Fruit fly (Drosophila melanogaster) whole organism, embryonic: ENCODE results near the gene srp.

Experiments used
- CG10543 ChIP-seq: fragments of 200-800 bp; sonication (Bioruptor generic); optimal IDR thresholded peaks from 3 replicates; lab custom pipeline; 2017; ENCODE audit warnings: missing biosample characterization, mild to moderate bottlenecking, missing genetic modification characterization, moderate library complexity
- CG12071 ChIP-seq: fragments of 200-800 bp; sonication (Bioruptor generic); optimal IDR thresholded peaks from 3 replicates; lab custom pipeline; 2018; ENCODE audit warnings: missing biosample characterization, mild to moderate bottlenecking, missing genetic modification characterization
- CG12769 ChIP-seq: fragments of 200-800 bp; sonication (Bioruptor generic); optimal IDR thresholded peaks from 2 replicates; lab custom pipeline; 2019; ENCODE audit warnings: missing biosample characterization, mild to moderate bottlenecking, missing genetic modification characterization, moderate library complexity
- CG13775 ChIP-seq: fragments of 200-800 bp; sonication (Bioruptor generic); optimal IDR thresholded peaks from 3 replicates; lab custom pipeline; 2017; ENCODE audit warnings: missing biosample characterization, mild to moderate bottlenecking, missing genetic modification characterization
- CG14965 ChIP-seq: fragments of 200-800 bp; sonication (Bioruptor generic); optimal IDR thresholded peaks from 2 replicates; lab custom pipeline; 2016; ENCODE audit warnings: missing biosample characterization, missing genetic modification characterization, borderline replicate concordance
- CG1832 ChIP-seq: fragments of 200-800 bp; sonication (Bioruptor generic); optimal IDR thresholded peaks from 2 replicates; lab custom pipeline; 2017; ENCODE audit warnings: missing biosample characterization, mild to moderate bottlenecking, missing genetic modification characterization, inconsistent platforms
- CG3163 ChIP-seq: fragments of 200-800 bp; sonication (Bioruptor generic); optimal IDR thresholded peaks from 3 replicates; lab custom pipeline; 2016; ENCODE audit warnings: missing biosample characterization, missing genetic modification characterization
- CG33557 ChIP-seq: fragments of 200-800 bp; sonication (Bioruptor generic); optimal IDR thresholded peaks from 2 replicates; lab custom pipeline; 2019; ENCODE audit warnings: missing biosample characterization, mild to moderate bottlenecking, missing genetic modification characterization, moderate library complexity
- CG34422 ChIP-seq: fragments of 200-800 bp; sonication (Bioruptor generic); IDR thresholded peaks from 3 replicates; pipeline ENCODE4 v1.3.6; 2022; ENCODE audit warnings: missing biosample characterization, missing genetic modification characterization
- CG6854 ChIP-seq: fragments of 200-800 bp; sonication (Bioruptor generic); optimal IDR thresholded peaks from 3 replicates; lab custom pipeline; 2017; ENCODE audit warnings: missing biosample characterization, mild to moderate bottlenecking, missing genetic modification characterization
- CG8478 ChIP-seq: fragments of >200 bp; optimal IDR thresholded peaks from 2 replicates; lab custom pipeline; 2018
- CG8924 ChIP-seq: fragments of 200-800 bp; optimal IDR thresholded peaks from 3 replicates; lab custom pipeline; 2019; ENCODE audit warnings: missing biosample characterization, mild to moderate bottlenecking, missing genetic modification characterization, moderate library complexity
- CG9876 ChIP-seq: fragments of 200-800 bp; sonication (Bioruptor generic); optimal IDR thresholded peaks from 2 replicates; lab custom pipeline; 2016; ENCODE audit warnings: missing biosample characterization, missing genetic modification characterization
- Dp ChIP-seq: fragments of 200-800 bp; sonication (Bioruptor generic); optimal IDR thresholded peaks from 2 replicates; lab custom pipeline; 2018; ENCODE audit warnings: missing biosample characterization, mild to moderate bottlenecking, missing genetic modification characterization, moderate library complexity
- Dref ChIP-seq: fragments of 200-800 bp; sonication (Bioruptor generic); IDR thresholded peaks from 2 replicates; pipeline ENCODE4 v1.3.6; 2022; ENCODE audit warnings: missing biosample characterization, missing genetic modification characterization
- Drgx ChIP-seq: fragments of 200-800 bp; sonication (Bioruptor generic); IDR thresholded peaks from 2 replicates; pipeline ENCODE4 v1.3.6; 2022; ENCODE audit warnings: missing biosample characterization, missing genetic modification characterization
- HLH4C ChIP-seq: fragments of 200-800 bp; sonication (Bioruptor generic); IDR thresholded peaks from 3 replicates; pipeline ENCODE4 v1.3.6; 2022; ENCODE audit warnings: missing biosample characterization, missing genetic modification characterization; ENCODE audit not compliant: partially characterized antibody
- Hr39 ChIP-seq: fragments of >200 bp; optimal IDR thresholded peaks from 2 replicates; lab custom pipeline; 2017
- Hr78 ChIP-seq, 2 experiments: fragments of 200-800 bp in 1 of 2; fragments of >200 bp in 1 of 2; sonication (Bioruptor generic) in 1 of 2; optimal IDR thresholded peaks; 2 replicates each; lab custom pipeline; 2017 to 2019; ENCODE audit warnings: missing biosample characterization in 2 of 2, missing genetic modification characterization in 2 of 2, mild to moderate bottlenecking in 1 of 2, moderate library complexity in 1 of 2
- Lhr ChIP-seq: fragments of 200-800 bp; sonication (Bioruptor generic); optimal IDR thresholded peaks from 3 replicates; lab custom pipeline; 2017; ENCODE audit warnings: mild to moderate bottlenecking, missing biosample characterization, missing genetic modification reagents, missing genetic modification characterization
- Med ChIP-seq: fragments of 200-800 bp; sonication (Bioruptor generic); peaks from one replicate; lab custom pipeline; 2016; ENCODE audit warnings: missing biosample characterization, missing genetic modification characterization, mild to moderate bottlenecking, inconsistent platforms, moderate library complexity
- Nf-YA ChIP-seq: fragments of 200-800 bp; sonication (Bioruptor generic); IDR thresholded peaks from 2 replicates; pipeline ENCODE4 v1.3.6; 2022; ENCODE audit warnings: missing biosample characterization, missing genetic modification characterization
- Oaz ChIP-seq: fragments of 200-800 bp; sonication (Bioruptor generic); IDR thresholded peaks from 2 replicates; pipeline ENCODE4 v1.3.6; 2022; ENCODE audit warnings: missing biosample characterization, missing genetic modification characterization
- Pdp1 ChIP-seq, 2 experiments: fragments of 200-800 bp; sonication (Bioruptor generic); optimal IDR thresholded peaks; 3 replicates each; lab custom pipeline; 2016; ENCODE audit warnings: missing biosample characterization in 2 of 2, missing genetic modification characterization in 2 of 2, mild to moderate bottlenecking in 1 of 2, moderate library complexity in 1 of 2
- Scr ChIP-seq: fragments of 200-800 bp; sonication (Bioruptor generic); IDR thresholded peaks from 2 replicates; pipeline ENCODE4 v1.3.6; 2022; ENCODE audit warnings: missing biosample characterization, missing genetic modification characterization; ENCODE audit not compliant: partially characterized antibody
- Tbp ChIP-seq: fragments of >200 bp; optimal IDR thresholded peaks from 2 replicates; lab custom pipeline; 2018; ENCODE audit warnings: missing biosample characterization, missing genetic modification characterization
- al ChIP-seq: fragments of 200-800 bp; sonication (Bioruptor generic); IDR thresholded peaks from 2 replicates; pipeline ENCODE4 v1.3.6; 2022; ENCODE audit warnings: missing biosample characterization, missing genetic modification characterization
- chm ChIP-seq: fragments of 200-800 bp; sonication (Bioruptor generic); IDR thresholded peaks from 2 replicates; pipeline ENCODE4 v1.3.6; 2022; ENCODE audit warnings: missing biosample characterization, missing genetic modification characterization
- crol ChIP-seq: fragments of 200-800 bp; sonication (Bioruptor generic); IDR thresholded peaks from 2 replicates; pipeline ENCODE4 v1.3.6; 2022; ENCODE audit warnings: missing biosample characterization, missing genetic modification characterization
- cwo ChIP-seq: fragments of 200-800 bp; sonication (Bioruptor generic); optimal IDR thresholded peaks from 3 replicates; lab custom pipeline; 2017; ENCODE audit warnings: missing biosample characterization, missing genetic modification characterization, mild to moderate bottlenecking, moderate library complexity, missing genetic modification reagents
- dmrt99B ChIP-seq: fragments of 200-800 bp; sonication (Bioruptor generic); optimal IDR thresholded peaks from 2 replicates; lab custom pipeline; 2018; ENCODE audit warnings: missing biosample characterization, mild to moderate bottlenecking, missing genetic modification characterization, moderate library complexity
- fd96Cb ChIP-seq: fragments of 200-800 bp; sonication (Bioruptor generic); optimal IDR thresholded peaks from 2 replicates; lab custom pipeline; 2018; ENCODE audit warnings: missing biosample characterization, mild to moderate bottlenecking, missing genetic modification characterization, moderate library complexity
- gem ChIP-seq: fragments of 200-800 bp; sonication (Bioruptor generic); optimal IDR thresholded peaks from 2 replicates; lab custom pipeline; 2019; ENCODE audit warnings: missing biosample characterization, mild to moderate bottlenecking, missing genetic modification characterization, moderate library complexity
- gsb-n ChIP-seq: fragments of 200-800 bp; sonication (Bioruptor generic); optimal IDR thresholded peaks from 3 replicates; lab custom pipeline; 2018; ENCODE audit warnings: missing biosample characterization, mild to moderate bottlenecking, missing genetic modification characterization
- kah ChIP-seq: fragments of 200-800 bp; sonication (Bioruptor generic); optimal IDR thresholded peaks from 2 replicates; lab custom pipeline; 2018; ENCODE audit warnings: missing biosample characterization, mild to moderate bottlenecking, missing genetic modification characterization
- lbe ChIP-seq: fragments of 200-800 bp; sonication (Bioruptor generic); optimal IDR thresholded peaks from 2 replicates; lab custom pipeline; 2016; ENCODE audit warnings: missing biosample characterization, mild to moderate bottlenecking, missing genetic modification characterization
- salm ChIP-seq: fragments of 200-800 bp; sonication (Bioruptor generic); optimal IDR thresholded peaks from 2 replicates; lab custom pipeline; 2018; ENCODE audit warnings: missing biosample characterization, mild to moderate bottlenecking, missing genetic modification characterization
- slou ChIP-seq: fragments of 200-800 bp; sonication (Bioruptor generic); optimal IDR thresholded peaks from 3 replicates; lab custom pipeline; 2016; ENCODE audit warnings: missing biosample characterization, missing genetic modification characterization
- sna ChIP-seq: fragments of 200-800 bp; sonication (Bioruptor generic); IDR thresholded peaks from 2 replicates; pipeline ENCODE4 v1.3.6; 2022; ENCODE audit warnings: missing biosample characterization, missing genetic modification characterization; ENCODE audit not compliant: partially characterized antibody

srp gene

DNA sequence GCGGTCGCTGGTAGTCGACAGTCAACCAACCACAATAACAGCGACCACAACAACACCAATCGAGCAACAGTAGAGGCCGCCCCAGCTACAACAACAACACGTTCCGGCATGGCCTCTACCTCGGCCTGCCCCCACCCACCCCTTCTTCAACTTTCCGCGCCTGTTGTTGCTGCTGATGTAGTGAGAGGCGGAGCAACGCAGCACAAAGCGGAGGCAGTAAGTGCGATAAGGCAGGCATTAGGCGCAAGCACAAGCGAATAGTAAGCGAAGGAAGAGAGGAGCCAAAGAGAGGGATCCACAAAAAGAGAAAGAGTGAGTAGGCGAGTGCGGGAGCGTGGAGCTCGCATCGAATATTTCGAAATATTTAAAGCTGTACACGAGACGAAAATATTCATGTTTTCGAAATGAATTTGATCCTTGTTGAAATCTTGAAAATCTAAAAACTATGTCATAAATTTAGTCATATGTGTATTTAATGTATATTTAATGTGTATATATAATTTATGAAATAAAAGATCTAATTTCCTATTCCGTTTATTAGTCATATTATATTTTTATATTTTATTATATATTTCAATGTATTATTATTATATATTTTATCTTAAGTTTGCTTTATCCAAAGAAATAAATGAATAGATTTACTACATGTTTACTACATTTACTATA is 7.3 kb downstream of the srp start (continued):
- TF ChIP-seq CG12769 (tag; lab: Kevin White, UChicago) (no peak), fd96Cb (tag; lab: Kevin White, UChicago) (no peak), CG3163 (GFP tag; lab: Kevin White, UChicago) (peak; percentile 98), Hr78 (GFP tag; optimal IDR thresholded peaks at IDR 0.05; lab: Kevin White, UChicago) (peak in 1 of 2 experiments; percentile 56), CG33557 (GFP tag; lab: Kevin White, UChicago) (no peak), Dp (GFP tag; lab: Kevin White, UChicago) (no peak), Scr (GFP tag; lab: Robert Waterston, UW) (no peak), Hr39 (lab: Kevin White, UChicago) (no peak), gsb-n (tag; lab: Kevin White, UChicago) (no peak), CG12071 (GFP tag; lab: Kevin White, UChicago) (peak; percentile 2), dmrt99B (peak; percentile 7), HLH4C (0 out of 3 replicates have a peak, but pooled peaks have one; percentile 29), slou (GFP tag; lab: Kevin White, UChicago) (no peak), Nf-YA (GFP tag; lab: Robert Waterston, UW) (peak; percentile 91), CG14965 (GFP tag; lab: Kevin White, UChicago) (no peak), CG8924 (no peak), sna (GFP tag; lab: Robert Waterston, UW) (peak; percentile 56), Med (GFP tag; lab: Kevin White, UChicago) (peak; percentile 84), Tbp (no peak), salm (tag; lab: Kevin White, UChicago) (no peak), lbe (GFP tag; lab: Kevin White, UChicago) (peak; percentile 23), crol (GFP tag; lab: Robert Waterston, UW) (peak; percentile 100), CG1832 (GFP tag; lab: Kevin White, UChicago) (peak; percentile 87), CG6854 (GFP tag; lab: Kevin White, UChicago) (no peak), al (GFP tag; lab: Robert Waterston, UW) (0 out of 2 replicates have a peak, but pooled peaks have one; percentile 10), CG9876 (GFP tag; lab: Kevin White, UChicago) (no peak), Dref (GFP tag; lab: Robert Waterston, UW) (0 out of 2 replicates have a peak, but pooled peaks have one; percentile 15), Lhr (GFP tag; lab: Kevin White, UChicago) (no peak), CG34422 (GFP tag; lab: Robert Waterston, UW) (peak; percentile 11; the same call in 1 of the 3 replicates), chm (GFP tag; lab: Robert Waterston, UW) (peak; percentile 40; the same call in 1 of the 2 replicates), cwo (GFP tag; lab: Kevin White, UChicago) (peak; percentile 35), CG13775 (no peak), Drgx (GFP tag; lab: Robert Waterston, UW) (peak; percentile 48; the same call in 1 of the 2 replicates), CG8478 (no peak), gem (tag; lab: Kevin White, UChicago) (peak; percentile 57), CG10543 (GFP tag; lab: Kevin White, UChicago) (peak; percentile 82), Pdp1 (GFP tag; optimal IDR thresholded peaks at IDR 0.05; lab: Kevin White, UChicago) (peak in 1 of 2 experiments; percentile 15), kah (GFP tag; lab: Kevin White, UChicago) (no peak), Oaz (GFP tag; lab: Robert Waterston, UW) (0 out of 2 replicates have a peak, but pooled peaks have one; percentile 11)
